Fruit fly (Drosophila melanogaster): ENCODE data around the gene spz5.

The spz5 gene

DNA sequence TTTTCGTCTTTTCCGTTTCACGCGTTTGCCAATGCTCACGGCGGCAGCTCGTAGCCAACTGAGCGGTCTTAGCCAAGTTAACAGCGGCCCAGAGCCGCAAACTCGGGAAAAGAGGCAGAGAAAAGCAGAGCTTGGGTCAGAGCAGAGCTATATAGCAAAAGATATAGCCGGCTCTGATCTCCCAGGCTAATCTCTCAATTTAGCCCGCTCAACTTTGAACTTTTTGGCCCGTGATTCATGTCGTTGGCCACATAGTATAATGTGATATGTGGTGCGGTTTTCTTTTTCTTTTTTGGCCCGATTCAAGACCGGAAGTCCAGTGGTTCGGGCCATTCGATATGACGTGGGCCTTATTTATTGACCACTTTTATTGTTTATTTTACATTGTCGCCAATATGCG lies at the start of gene spz5:
TSS of gene spz5 (minus strand) at position 62 of the 400 bp plus-strand sequence.
- no peak for TF ChIP-seq CTCF (optimal IDR thresholded peaks at IDR 0.05)
- no peak for TF ChIP-seq CG8478 (optimal IDR thresholded peaks at IDR 0.05)

DNA sequence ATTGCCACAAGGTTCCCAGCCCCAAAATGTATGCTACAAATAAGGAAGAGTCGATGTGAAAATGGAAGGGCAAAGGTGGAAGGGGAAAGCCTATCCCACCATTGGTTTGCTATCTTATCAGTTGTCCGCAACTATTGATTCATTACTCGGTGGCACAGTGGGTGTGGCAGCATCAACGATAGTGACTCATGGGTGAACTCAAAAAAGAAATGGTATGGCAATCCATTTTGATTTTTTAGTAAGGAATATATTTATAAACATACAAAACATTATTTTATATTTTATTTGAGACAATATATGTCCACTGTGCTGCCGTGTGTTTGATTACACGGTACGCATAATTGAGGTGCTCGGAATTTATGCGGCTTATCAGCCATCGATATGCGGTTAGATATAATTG lies 31.1 kb upstream of the spz5 start:
- TF ChIP-seq CTCF (optimal IDR thresholded peaks at IDR 0.05) = no peak
- TF ChIP-seq CG8478 (optimal IDR thresholded peaks at IDR 0.05) = no peak

DNA sequence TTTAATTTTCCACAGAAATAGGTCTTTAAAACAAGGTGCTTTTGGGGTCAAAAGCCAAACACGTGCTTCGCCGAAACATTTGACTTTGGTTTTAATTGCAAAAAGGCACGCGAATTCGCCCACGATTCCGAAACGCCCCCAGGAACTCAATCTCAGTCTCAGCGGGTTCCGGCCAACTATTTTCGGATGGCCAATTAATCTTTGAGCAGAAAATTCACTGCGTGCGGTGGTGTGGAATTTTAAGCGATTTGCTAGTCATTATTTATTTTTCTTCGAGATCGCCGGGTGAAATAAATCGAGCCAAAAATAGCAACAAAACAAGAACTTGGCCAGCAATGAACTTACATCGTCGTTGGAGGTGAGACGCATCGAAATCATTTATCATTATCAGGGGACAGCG lies 26.7 kb upstream of the spz5 start:
- TF ChIP-seq CG8478 (optimal IDR thresholded peaks at IDR 0.05) (no peak), CTCF (optimal IDR thresholded peaks at IDR 0.05) (no peak)

DNA sequence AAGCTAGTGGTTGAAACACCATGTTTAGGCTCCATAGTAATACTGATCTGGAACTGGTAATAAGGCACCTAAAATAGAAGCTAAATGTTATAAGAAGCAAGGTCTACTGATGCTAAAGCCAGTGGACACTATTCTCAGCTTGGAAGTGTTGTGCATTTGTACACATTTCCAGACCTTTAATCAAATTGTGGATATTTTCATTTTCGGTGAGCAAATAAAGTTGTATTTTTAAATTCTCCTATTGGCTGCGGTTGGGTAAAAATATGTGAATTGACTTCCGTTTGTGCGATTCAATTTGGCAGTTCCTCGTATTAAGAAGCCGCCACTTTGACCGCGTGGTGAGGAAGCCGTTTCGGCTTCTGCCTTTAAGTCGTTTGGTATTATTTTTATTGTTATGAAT lies 24.6 kb upstream of the spz5 start, which contains the start of gene CG9970:
TSS of gene CG9970 (minus strand) at position 101 of the 400 bp plus-strand sequence.
- TF ChIP-seq CTCF (optimal IDR thresholded peaks at IDR 0.05) (no peak), CG8478 (optimal IDR thresholded peaks at IDR 0.05) (no peak)

DNA sequence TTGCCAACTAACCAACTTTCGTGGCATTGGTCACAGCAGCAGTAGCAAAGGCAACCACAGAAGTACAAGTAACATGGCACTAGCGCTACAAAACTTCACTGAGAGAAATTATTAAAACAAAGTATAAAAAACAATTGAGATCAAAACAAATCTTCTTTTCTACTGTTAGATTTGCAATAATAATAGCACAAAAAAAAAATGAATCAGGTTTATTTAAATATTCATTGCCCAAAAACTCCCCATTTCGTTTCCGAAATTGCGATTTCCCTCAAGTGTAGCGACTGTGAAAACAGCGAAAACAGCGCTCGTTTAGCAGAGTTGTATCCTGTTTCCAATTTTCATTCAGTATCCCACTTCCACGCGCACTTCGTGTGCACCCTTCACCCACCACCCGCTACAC lies 21.3 kb upstream of the spz5 start:
- TF ChIP-seq CG8478 (optimal IDR thresholded peaks at IDR 0.05) = no peak
- TF ChIP-seq CTCF (optimal IDR thresholded peaks at IDR 0.05) = no peak

DNA sequence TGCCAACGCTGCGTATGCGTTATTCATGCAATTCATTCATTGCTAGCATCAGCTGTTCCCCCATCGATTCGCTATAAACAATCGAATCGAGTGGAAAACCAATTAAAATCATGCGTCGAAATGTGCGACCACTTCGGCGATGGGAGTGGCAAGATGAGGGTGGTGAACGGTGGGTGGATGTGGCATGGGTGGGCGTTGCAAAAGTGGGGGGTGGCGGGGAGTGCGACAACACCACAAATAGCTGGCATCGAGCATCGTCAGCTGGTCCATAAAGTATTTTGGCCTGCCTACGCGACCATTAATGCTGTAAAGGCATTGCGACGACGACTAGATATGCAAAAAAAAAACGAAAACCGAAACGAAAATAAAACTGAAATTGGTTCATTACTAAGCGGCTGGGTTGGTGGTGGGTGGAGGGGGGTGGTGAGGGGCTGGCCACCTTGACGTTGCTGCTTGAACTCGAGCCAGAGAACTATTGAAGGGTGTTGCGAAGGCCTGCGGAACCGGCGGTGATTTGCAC lies 17.6 kb upstream of the spz5 start:
- TF ChIP-seq CG8478 (optimal IDR thresholded peaks at IDR 0.05) (no peak), CTCF (optimal IDR thresholded peaks at IDR 0.05) (no peak)

DNA sequence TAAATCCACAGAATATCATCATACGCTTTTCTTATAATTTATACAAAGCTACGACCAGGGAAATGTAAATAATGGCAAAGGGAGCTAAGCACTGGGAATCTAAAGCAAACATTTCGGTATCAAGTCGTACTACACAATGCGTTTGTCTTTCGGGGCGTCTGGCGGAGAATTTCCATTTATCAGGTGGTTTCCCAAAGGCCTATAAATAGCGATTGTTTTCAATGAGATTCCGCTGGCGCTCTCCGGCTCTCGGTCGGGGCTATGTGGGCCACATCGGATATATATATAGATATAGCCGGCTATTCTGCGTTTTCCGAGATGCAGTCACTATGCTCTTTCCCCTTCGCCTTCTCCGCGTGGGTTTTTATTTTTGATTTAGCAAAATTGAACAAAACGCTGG lies 14.4 kb upstream of the spz5 start:
- no peak for TF ChIP-seq CG8478 (optimal IDR thresholded peaks at IDR 0.05)
- no peak for TF ChIP-seq CTCF (optimal IDR thresholded peaks at IDR 0.05)

DNA sequence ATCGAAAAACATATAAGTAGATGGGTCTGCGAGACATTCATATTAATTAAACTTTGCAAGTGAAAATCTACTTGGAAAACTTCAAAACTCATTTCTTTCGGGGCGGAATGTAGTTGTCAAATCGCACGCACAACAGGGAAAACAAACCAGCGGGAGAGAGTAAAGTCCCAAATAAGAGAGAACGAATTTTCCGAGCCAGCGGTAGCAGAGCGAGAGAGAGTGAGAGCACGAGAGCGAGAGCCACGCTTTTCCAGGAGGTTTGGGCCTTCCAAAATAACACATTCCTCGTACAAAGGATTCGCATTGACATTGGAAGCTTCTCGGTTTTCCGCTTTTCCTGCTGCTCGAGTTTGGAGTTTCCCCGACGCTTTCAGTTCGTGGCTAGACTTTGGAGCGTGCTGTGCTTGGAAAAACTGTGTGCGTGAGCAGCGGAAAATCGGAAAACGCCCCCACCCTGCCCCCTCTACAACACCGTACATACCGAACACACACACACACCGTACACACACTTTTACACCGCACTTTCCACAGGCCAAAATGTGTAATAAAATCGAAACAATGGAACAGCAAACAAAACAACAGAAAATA lies 4.5 kb upstream of the spz5 start:
- TF ChIP-seq CTCF (optimal IDR thresholded peaks at IDR 0.05) (no peak), CG8478 (optimal IDR thresholded peaks at IDR 0.05) (no peak)

DNA sequence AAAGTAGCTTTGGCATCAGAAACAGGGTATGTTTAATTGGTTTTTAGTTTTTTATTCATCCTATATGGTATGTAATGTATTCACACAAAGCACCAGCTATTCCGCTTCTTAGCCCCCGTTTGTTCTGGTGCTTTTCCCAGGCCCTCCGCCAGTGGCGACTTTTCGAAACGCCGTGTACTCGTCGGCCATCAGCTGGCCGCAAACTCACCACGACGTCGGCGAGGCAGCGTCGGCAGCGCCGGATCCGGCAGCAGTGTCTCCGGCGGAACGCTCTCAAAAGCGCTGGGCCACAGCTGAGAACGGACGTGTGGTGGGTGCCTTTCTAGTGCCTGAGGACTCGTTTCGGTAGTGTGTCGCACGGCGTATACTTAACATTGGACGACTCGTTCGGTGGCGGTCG lies 2.8 kb upstream of the spz5 start, which contains the start of gene Shab:
TSS of gene Shab (plus strand) at position 268 of the 400 bp plus-strand sequence.
- TF ChIP-seq CTCF (optimal IDR thresholded peaks at IDR 0.05) (no peak), CG8478 (optimal IDR thresholded peaks at IDR 0.05) (no peak)

DNA sequence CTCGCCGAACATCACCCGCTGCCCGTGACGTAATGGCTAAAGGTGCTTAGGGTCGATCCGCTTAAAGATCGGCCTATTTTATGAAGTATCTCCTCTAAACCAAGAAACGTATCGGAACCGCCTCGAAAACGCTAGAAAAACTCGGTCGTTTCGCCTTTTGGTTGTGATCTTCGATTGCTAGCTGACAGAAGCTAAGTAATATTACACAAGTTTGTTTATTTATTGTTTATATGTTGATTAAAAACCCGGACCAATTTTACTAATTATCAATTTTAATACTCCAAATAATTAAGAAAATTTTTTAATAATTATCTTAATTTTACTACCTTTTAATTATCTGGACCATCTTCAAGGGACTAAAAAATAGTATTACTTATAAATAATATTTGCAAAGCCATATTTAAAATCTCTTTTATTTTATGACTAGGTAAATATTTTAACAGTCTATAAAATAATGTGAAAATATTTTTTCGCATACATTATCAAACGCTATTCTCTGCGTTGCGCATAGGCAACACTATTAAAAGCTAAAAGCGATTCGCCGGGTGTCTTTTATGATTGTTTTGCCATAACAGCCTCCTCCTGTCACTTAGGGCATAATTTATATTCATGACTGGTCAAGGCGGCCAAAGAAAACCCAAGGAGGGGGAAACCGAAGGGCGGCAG lies 2.0 kb upstream of the spz5 start:
- no peak for TF ChIP-seq CG8478 (optimal IDR thresholded peaks at IDR 0.05)
- peak in 1 of 2 experiments; percentile 13 for TF ChIP-seq CTCF (optimal IDR thresholded peaks at IDR 0.05)

DNA sequence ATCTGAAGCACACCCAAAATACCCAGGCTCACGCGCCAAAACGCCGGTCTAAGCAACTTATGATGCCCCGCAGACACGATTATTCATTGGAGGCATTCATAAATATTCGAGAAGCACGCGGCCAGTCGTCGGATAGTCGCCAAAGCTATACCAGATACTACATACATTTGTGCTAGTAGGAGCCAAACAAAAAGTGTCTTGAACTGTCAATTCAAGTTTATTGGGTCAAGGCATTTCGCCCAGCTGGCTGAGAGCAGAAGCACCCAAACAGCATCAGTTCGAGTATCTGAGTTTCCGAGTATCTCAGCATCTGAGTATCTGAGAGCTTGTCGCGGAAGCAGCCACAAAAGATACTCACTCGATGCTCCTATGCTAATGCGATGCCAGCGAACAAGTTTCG lies 3.8 kb downstream of the spz5 start:
- no peak for TF ChIP-seq CG8478 (optimal IDR thresholded peaks at IDR 0.05)
- TF ChIP-seq CTCF (optimal IDR thresholded peaks at IDR 0.05) = no peak

DNA sequence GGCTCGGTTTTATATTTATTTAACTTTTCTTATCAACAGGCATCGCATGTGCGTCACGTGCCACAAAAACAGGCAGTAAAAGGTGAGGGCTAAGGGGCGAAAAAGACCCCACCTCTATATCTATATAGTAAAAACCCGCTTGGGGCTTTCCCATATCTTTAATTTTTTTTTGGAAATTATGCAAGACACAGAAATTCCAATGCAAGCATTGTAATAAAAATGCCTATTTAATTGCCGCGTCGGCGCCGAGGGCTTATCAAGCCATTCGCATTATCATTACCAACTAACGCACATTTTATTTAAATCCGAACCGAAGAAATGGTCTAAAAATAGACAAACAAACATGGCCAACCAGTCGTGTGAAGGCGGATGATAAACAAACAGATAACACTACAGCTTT lies 4.6 kb downstream of the spz5 start:
- no peak for TF ChIP-seq CG8478 (optimal IDR thresholded peaks at IDR 0.05)
- no peak for TF ChIP-seq CTCF (optimal IDR thresholded peaks at IDR 0.05)

DNA sequence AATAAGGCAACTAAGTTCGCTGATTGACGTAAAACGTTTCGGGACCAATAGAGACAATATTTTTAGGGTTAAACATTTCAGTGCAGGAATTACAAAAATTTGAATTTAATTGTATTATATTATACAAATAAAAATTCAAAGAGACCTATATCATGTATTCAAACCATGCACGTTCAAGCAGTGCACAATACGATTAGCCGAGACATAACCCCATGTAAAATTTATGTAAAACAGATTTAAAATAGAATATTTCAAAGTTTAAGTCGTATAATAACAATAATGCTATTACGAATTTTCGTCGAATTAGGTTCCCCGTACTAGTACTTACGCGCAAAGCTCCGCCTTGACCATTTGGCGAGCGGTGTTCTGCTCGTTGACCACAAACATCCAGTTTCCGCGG lies 6.4 kb downstream of the spz5 start:
- TF ChIP-seq CG8478 (optimal IDR thresholded peaks at IDR 0.05) (no peak), CTCF (optimal IDR thresholded peaks at IDR 0.05) (peak; percentile 46 to 67)

DNA sequence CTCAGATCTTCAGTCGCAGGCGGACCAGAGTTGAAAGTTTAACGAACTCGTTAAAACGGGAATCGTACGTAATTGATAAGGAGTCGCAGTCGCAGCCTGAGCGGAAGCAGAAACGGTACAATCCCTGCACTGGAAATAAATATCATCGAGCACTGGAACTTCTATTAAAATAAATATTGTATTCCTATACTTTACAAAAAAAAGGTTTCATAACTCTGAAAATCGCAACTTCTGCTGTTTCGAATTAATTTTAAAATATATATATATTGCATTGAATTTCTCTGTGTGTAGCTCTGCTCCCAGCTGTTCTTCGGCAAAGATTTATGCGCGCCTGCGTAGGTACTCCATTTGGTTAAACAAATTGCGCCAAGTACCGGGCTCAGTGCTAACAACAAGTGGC lies 7.6 kb downstream of the spz5 start:
- no peak for TF ChIP-seq CG8478 (optimal IDR thresholded peaks at IDR 0.05)
- TF ChIP-seq CTCF (optimal IDR thresholded peaks at IDR 0.05) = no peak

DNA sequence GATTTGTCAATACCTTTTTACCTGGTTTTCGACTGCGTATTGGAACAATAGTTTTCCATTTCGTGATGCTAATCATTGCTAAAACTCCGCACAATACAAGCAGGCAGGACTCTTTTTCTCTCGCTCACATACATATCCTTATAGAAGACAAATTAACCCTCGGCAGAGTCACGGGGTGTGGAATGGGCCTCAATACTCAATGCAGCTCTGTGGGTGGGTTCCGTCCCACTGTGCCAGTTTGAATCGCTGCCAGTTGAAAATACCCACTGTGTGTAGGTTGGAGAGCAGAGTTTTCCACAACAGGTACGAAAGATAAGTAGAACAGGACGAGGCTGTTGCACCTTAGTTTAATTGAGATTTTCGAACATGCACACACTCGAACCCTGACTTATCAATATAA lies 9.6 kb downstream of the spz5 start:
- TF ChIP-seq CTCF (optimal IDR thresholded peaks at IDR 0.05) (no peak), CG8478 (optimal IDR thresholded peaks at IDR 0.05) (no peak)

DNA sequence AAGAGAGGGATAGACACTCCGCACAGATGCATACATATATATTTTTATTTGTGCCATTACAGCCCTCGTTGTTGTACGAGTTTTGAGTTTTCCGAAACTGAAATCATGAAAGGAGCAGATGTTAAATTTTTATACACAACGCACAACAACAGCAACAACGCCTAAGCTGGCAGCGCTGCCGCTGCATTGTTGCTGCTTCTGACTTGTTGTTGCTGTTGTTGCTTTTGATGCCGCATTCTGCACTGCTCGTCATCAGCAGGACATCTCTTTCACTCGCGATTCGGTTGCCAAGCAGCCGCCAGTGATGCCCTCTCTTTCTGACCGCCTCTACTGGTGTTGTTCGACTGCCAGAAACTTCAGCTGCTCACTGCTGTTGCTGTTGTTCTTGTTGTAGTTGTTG lies 10.4 kb downstream of the spz5 start:
- TF ChIP-seq CTCF (optimal IDR thresholded peaks at IDR 0.05) (peak in 1 of 2 experiments; percentile 42), CG8478 (optimal IDR thresholded peaks at IDR 0.05) (no peak)
